Worm (Caenorhabditis elegans) whole organism, midembryonic: Measurements from ENCODE around the gene dhhc-5.

ENCODE experiments used
- T22C8.4 ChIP-seq: fragments of 200-800 bp; sonication (Bioruptor generic); IDR thresholded peaks from 2 replicates; pipeline ENCODE4 v1.3.6; 2022; ENCODE audit warnings: missing genetic modification characterization, missing compliant biosample characterization
- cog-1 ChIP-seq: sonication (generic microtip); optimal IDR thresholded peaks from 2 replicates; lab custom pipeline; 2016; ENCODE audit warnings: missing genetic modification characterization, missing compliant biosample characterization
- flt-1 ChIP-seq: fragments of 200-800 bp; sonication (Bioruptor generic); IDR thresholded peaks from 2 replicates; pipeline ENCODE4 v1.3.6; 2022; ENCODE audit warnings: missing genetic modification characterization, missing compliant biosample characterization
- klf-2 ChIP-seq: fragments of 200-800 bp; sonication (Bioruptor generic); conservative IDR thresholded peaks from 2 replicates; pipeline ENCODE4 v1.3.6; 2022; ENCODE audit warnings: missing genetic modification reagents, missing genetic modification characterization, missing compliant biosample characterization
- med-1 ChIP-seq: sonication (generic microtip); optimal IDR thresholded peaks from 2 replicates; lab custom pipeline; 2017; ENCODE audit warnings: missing genetic modification characterization, mild to moderate bottlenecking, missing compliant biosample characterization, antibody characterized with exemption, missing genetic modification reagents; ENCODE audit not compliant: insufficient read depth
- ref-1 ChIP-seq: fragments of 200-800 bp; sonication (Bioruptor generic); conservative IDR thresholded peaks from 2 replicates; pipeline ENCODE4 v1.3.6; 2022; ENCODE audit warnings: missing genetic modification reagents, missing genetic modification characterization, missing compliant biosample characterization
- tab-1 ChIP-seq: fragments of 200-800 bp; sonication (Bioruptor generic); IDR thresholded peaks from 2 replicates; pipeline ENCODE4 v1.3.6; 2022; ENCODE audit warnings: missing genetic modification characterization, missing compliant biosample characterization
- ztf-23 ChIP-seq: fragments of 200-800 bp; sonication (Bioruptor generic); IDR thresholded peaks from 2 replicates; pipeline ENCODE4 v1.3.6; 2022; ENCODE audit warnings: missing genetic modification reagents, missing genetic modification characterization, missing compliant biosample characterization
- ztf-29 ChIP-seq: fragments of 200-800 bp; sonication (Bioruptor generic); IDR thresholded peaks from 2 replicates; pipeline ENCODE4 v1.3.6; 2022; ENCODE audit warnings: missing genetic modification reagents, missing genetic modification characterization, missing compliant biosample characterization

Gene dhhc-5

ce11 chrIII:6822790-6823189, 26.1 kb downstream of the dhhc-5 start:
- TF ChIP-seq cog-1 (tag; lab: Kevin White, UChicago) (no peak), ref-1 (GFP tag; lab: Robert Waterston, UW) (no peak), med-1 (no peak), ztf-23 (GFP tag; lab: Robert Waterston, UW) (no peak), T22C8.4 (GFP tag; lab: Robert Waterston, UW) (no peak), tab-1 (no peak)

ce11 chrIII:6820343-6820985, 28.4 kb downstream of the dhhc-5 start, which contains the start of gene ten-1:
ten-1 (plus strand) TSS chrIII:6820935.
- TF ChIP-seq cog-1 (tag; lab: Kevin White, UChicago), result no peak
- TF ChIP-seq ztf-23 (GFP tag; lab: Robert Waterston, UW), result no peak
- TF ChIP-seq flt-1 (GFP tag; lab: Robert Waterston, UW), result no peak
- TF ChIP-seq med-1, result no peak
- no peak for TF ChIP-seq ztf-29 (GFP tag; lab: Robert Waterston, UW)
- TF ChIP-seq klf-2 (GFP tag; lab: Robert Waterston, UW), result no peak
- TF ChIP-seq T22C8.4 (GFP tag; lab: Robert Waterston, UW), result no peak
- no peak for TF ChIP-seq ref-1 (GFP tag; lab: Robert Waterston, UW)
- TF ChIP-seq tab-1, result no peak

ce11 chrIII:6819322-6819901, 29.4 kb downstream of the dhhc-5 start, which contains the start of gene F28F5.6:
F28F5.6 (minus strand) TSS chrIII:6819372.
- TF ChIP-seq ztf-23 (GFP tag; lab: Robert Waterston, UW) (no peak), med-1 (no peak), ref-1 (GFP tag; lab: Robert Waterston, UW) (no peak), ztf-29 (GFP tag; lab: Robert Waterston, UW) (no peak), T22C8.4 (GFP tag; lab: Robert Waterston, UW) (no peak), flt-1 (GFP tag; lab: Robert Waterston, UW) (no peak), tab-1 (no peak), klf-2 (GFP tag; lab: Robert Waterston, UW) (no peak), cog-1 (tag; lab: Kevin White, UChicago) (no peak)

ce11 chrIII:6818037-6818436, 30.8 kb downstream of the dhhc-5 start:
- TF ChIP-seq flt-1 (GFP tag; lab: Robert Waterston, UW) (no peak), tab-1 (no peak), med-1 (no peak), ztf-29 (GFP tag; lab: Robert Waterston, UW) (no peak)

ce11 chrIII:6816930-6817329, 31.9 kb downstream of the dhhc-5 start, which contains the start of gene F28F5.4:
F28F5.4 (minus strand) TSS chrIII:6817033.
- TF ChIP-seq med-1 (no peak), flt-1 (GFP tag; lab: Robert Waterston, UW) (no peak), tab-1 (no peak), cog-1 (tag; lab: Kevin White, UChicago) (no peak), T22C8.4 (GFP tag; lab: Robert Waterston, UW) (no peak)

ce11 chrIII:6805397-6805796, 43.5 kb downstream of the dhhc-5 start:
- TF ChIP-seq ztf-23 (GFP tag; lab: Robert Waterston, UW), result 0 out of 2 replicates have a peak, but pooled peaks have one; percentile 52
- TF ChIP-seq klf-2 (GFP tag; lab: Robert Waterston, UW), result no peak
- TF ChIP-seq ref-1 (GFP tag; lab: Robert Waterston, UW), result no peak
- peak; percentile 47; the same call in 1 of the 2 replicates for TF ChIP-seq T22C8.4 (GFP tag; lab: Robert Waterston, UW)
- TF ChIP-seq tab-1, result peak; percentile 84
- peak; percentile 84 for TF ChIP-seq flt-1 (GFP tag; lab: Robert Waterston, UW)
- no peak for TF ChIP-seq med-1
- TF ChIP-seq ztf-29 (GFP tag; lab: Robert Waterston, UW), result peak; percentile 43; the same call in 1 of the 2 replicates
- TF ChIP-seq cog-1 (tag; lab: Kevin White, UChicago), result peak; percentile 18

ce11 chrIII:6803107-6803506, 45.8 kb downstream of the dhhc-5 start:
- no peak for TF ChIP-seq cog-1 (tag; lab: Kevin White, UChicago)
- TF ChIP-seq med-1, result no peak
- no peak for TF ChIP-seq klf-2 (GFP tag; lab: Robert Waterston, UW)
- TF ChIP-seq ref-1 (GFP tag; lab: Robert Waterston, UW), result no peak
- no peak for TF ChIP-seq ztf-29 (GFP tag; lab: Robert Waterston, UW)
- no peak for TF ChIP-seq flt-1 (GFP tag; lab: Robert Waterston, UW)
- no peak for TF ChIP-seq T22C8.4 (GFP tag; lab: Robert Waterston, UW)
- TF ChIP-seq tab-1, result no peak
- TF ChIP-seq ztf-23 (GFP tag; lab: Robert Waterston, UW), result no peak

ce11 chrIII:6802488-6802887, 46.4 kb downstream of the dhhc-5 start, which contains the start of gene lim-8:
lim-8 (plus strand) TSS chrIII:6802788.
- TF ChIP-seq ztf-29 (GFP tag; lab: Robert Waterston, UW) (no peak), cog-1 (tag; lab: Kevin White, UChicago) (no peak), tab-1 (no peak), med-1 (no peak), klf-2 (GFP tag; lab: Robert Waterston, UW) (no peak), T22C8.4 (GFP tag; lab: Robert Waterston, UW) (no peak), flt-1 (GFP tag; lab: Robert Waterston, UW) (no peak), ref-1 (GFP tag; lab: Robert Waterston, UW) (no peak), ztf-23 (GFP tag; lab: Robert Waterston, UW) (no peak)

- TF ChIP-seq tab-1 (no peak), cog-1 (tag; lab: Kevin White, UChicago) (no peak), med-1 (no peak)
Observed at ce11 chrIII:6799664-6800063, 49.2 kb downstream of the dhhc-5 start.

ce11 chrIII:6798906-6799305, 50.0 kb downstream of the dhhc-5 start:
- TF ChIP-seq cog-1 (tag; lab: Kevin White, UChicago), result no peak
- TF ChIP-seq tab-1, result no peak
- TF ChIP-seq med-1, result no peak
- no peak for TF ChIP-seq ztf-23 (GFP tag; lab: Robert Waterston, UW)
- TF ChIP-seq ztf-29 (GFP tag; lab: Robert Waterston, UW), result no peak
